Fruit fly (Drosophila melanogaster): Measurements from ENCODE around the gene Ugt36A1.

The Ugt36A1 gene

dm6 chr2L:3656667-3657066 lies 37.8 kb downstream of the Ugt36A1 start, which contains the start of gene for (continued):
- TF ChIP-seq CG3838 (GFP tag; optimal IDR thresholded peaks at IDR 0.05) (no peak), Jarid2 (GFP tag; optimal IDR thresholded peaks at IDR 0.05) (peak; percentile 96), CG4854 (GFP tag; optimal IDR thresholded peaks at IDR 0.05) (no peak), CG15011 (GFP tag; optimal IDR thresholded peaks at IDR 0.05) (no peak), row (GFP tag; IDR thresholded peaks at IDR 0.05) (peak; percentile 6; the same call in 1 of the 3 replicates), luna (GFP tag; optimal IDR thresholded peaks at IDR 0.05) (no peak), CG7357 (GFP tag; IDR thresholded peaks at IDR 0.05) (no peak), mld (GFP tag; IDR thresholded peaks at IDR 0.05; ENCODE audit: partially characterized antibody) (no peak), p53 (GFP tag; optimal IDR thresholded peaks at IDR 0.05) (no peak), CG11695 (GFP tag; IDR thresholded peaks at IDR 0.05) (no peak), dmrt99B (tag; optimal IDR thresholded peaks at IDR 0.05) (no peak), run (tag; optimal IDR thresholded peaks at IDR 0.05) (no peak), HLHmδ (GFP tag; optimal IDR thresholded peaks at IDR 0.05) (no peak), chif (GFP tag; optimal IDR thresholded peaks at IDR 0.05) (no peak), CG16779 (GFP tag; IDR thresholded peaks at IDR 0.05) (no peak), Fer3 (tag; optimal IDR thresholded peaks at IDR 0.05) (no peak), CG17829 (tag; optimal IDR thresholded peaks at IDR 0.05) (no peak), Nf-YB (GFP tag; optimal IDR thresholded peaks at IDR 0.05) (no peak), CG10543 (GFP tag; optimal IDR thresholded peaks at IDR 0.05) (no peak), cad (GFP tag; optimal IDR thresholded peaks at IDR 0.05) (no peak), CG5245 (GFP tag; optimal IDR thresholded peaks at IDR 0.05) (no peak), caup (GFP tag; optimal IDR thresholded peaks at IDR 0.05; ENCODE audit: severe bottlenecking) (no peak), CG7928 (GFP tag; optimal IDR thresholded peaks at IDR 0.05) (no peak), CG5180 (GFP tag; optimal IDR thresholded peaks at IDR 0.05) (no peak), schlank (tag; optimal IDR thresholded peaks at IDR 0.05) (no peak), Poxn (GFP tag; IDR thresholded peaks at IDR 0.05) (no peak), kah (GFP tag; optimal IDR thresholded peaks at IDR 0.05) (peak; percentile 56), mam (GFP tag; optimal IDR thresholded peaks at IDR 0.05) (no peak), CG14014 (GFP tag; IDR thresholded peaks at IDR 0.05) (no peak), CG8290 (GFP tag; optimal IDR thresholded peaks at IDR 0.05) (no peak), CG8290 (tag; optimal IDR thresholded peaks at IDR 0.05) (no peak), CG8089 (GFP tag; optimal IDR thresholded peaks at IDR 0.05) (no peak), lab (GFP tag; optimal IDR thresholded peaks at IDR 0.05) (peak; percentile 20), Bdp1 (GFP tag; optimal IDR thresholded peaks at IDR 0.05) (no peak), NC2α (GFP tag; optimal IDR thresholded peaks at IDR 0.05) (no peak), vnd (GFP tag; IDR thresholded peaks at IDR 0.05; ENCODE audit: partially characterized antibody) (no peak), CG11696 (GFP tag; IDR thresholded peaks at IDR 0.05) (no peak), CG11085 (GFP tag; IDR thresholded peaks at IDR 0.05) (no peak), CG3163 (GFP tag; optimal IDR thresholded peaks at IDR 0.05) (peak; percentile 64), CG4404 (GFP tag; IDR thresholded peaks at IDR 0.05) (no peak), CG15601 (tag; optimal IDR thresholded peaks at IDR 0.05) (peak; percentile 16), chinmo (GFP tag; IDR thresholded peaks at IDR 0.05; ENCODE audit: partially characterized antibody) (0 out of 4 replicates have a peak, but pooled peaks have one; percentile 34), gt (GFP tag; IDR thresholded peaks at IDR 0.05) (no peak), CG14710 (tag; optimal IDR thresholded peaks at IDR 0.05) (no peak), CTCF (GFP tag; optimal IDR thresholded peaks at IDR 0.05) (no peak), CG10565 (GFP tag; optimal IDR thresholded peaks at IDR 0.05) (no peak), CG6254 (GFP tag; optimal IDR thresholded peaks at IDR 0.05) (no peak), MESR4 (GFP tag; optimal IDR thresholded peaks at IDR 0.05) (no peak), CG10462 (GFP tag; optimal IDR thresholded peaks at IDR 0.05) (no peak), CG1647 (GFP tag; optimal IDR thresholded peaks at IDR 0.05) (no peak), CG12769 (tag; optimal IDR thresholded peaks at IDR 0.05) (no peak), tin (GFP tag; optimal IDR thresholded peaks at IDR 0.05) (no peak)
